Fruit fly (Drosophila melanogaster) whole organism, embryonic: Measurements from ENCODE around the gene CG7328.

Source experiments
- Adf1 ChIP-seq: fragments of 200-800 bp; sonication (Bioruptor generic); IDR thresholded peaks from 2 replicates; pipeline ENCODE4 v1.3.6; 2022; ENCODE audit warnings: missing biosample characterization, missing genetic modification characterization
- CG1024 ChIP-seq: fragments of 200-800 bp; sonication (Bioruptor generic); IDR thresholded peaks from 2 replicates; pipeline ENCODE4 v1.3.6; 2022; ENCODE audit warnings: missing biosample characterization, missing genetic modification characterization
- CG11456 ChIP-seq: fragments of 200-800 bp; sonication (Bioruptor generic); IDR thresholded peaks from 3 replicates; pipeline ENCODE4 v1.3.6; 2022; ENCODE audit warnings: missing biosample characterization, missing genetic modification characterization
- CG11696 ChIP-seq: fragments of 200-800 bp; sonication (Bioruptor generic); IDR thresholded peaks from 2 replicates; pipeline ENCODE4 v1.3.6; 2022; ENCODE audit warnings: missing biosample characterization, missing genetic modification characterization
- CG12391 ChIP-seq: fragments of 200-800 bp; sonication (Bioruptor generic); optimal IDR thresholded peaks from 3 replicates; lab custom pipeline; 2018; ENCODE audit warnings: missing biosample characterization, mild to moderate bottlenecking, missing genetic modification characterization, moderate library complexity
- CG15696 ChIP-seq: fragments of 200-800 bp; sonication (Bioruptor generic); optimal IDR thresholded peaks from 2 replicates; lab custom pipeline; 2019; ENCODE audit warnings: missing biosample characterization, mild to moderate bottlenecking, missing genetic modification characterization, moderate library complexity
- CG16813 ChIP-seq: fragments of 200-800 bp; sonication (Bioruptor generic); IDR thresholded peaks from 3 replicates; pipeline ENCODE4 v1.3.6; 2022; ENCODE audit warnings: missing biosample characterization, missing genetic modification characterization; ENCODE audit not compliant: partially characterized antibody
- CG17802 ChIP-seq: fragments of 200-800 bp; sonication (Bioruptor generic); optimal IDR thresholded peaks from 2 replicates; lab custom pipeline; 2018; ENCODE audit warnings: missing biosample characterization, mild to moderate bottlenecking, missing genetic modification characterization, moderate library complexity
- CG2712 ChIP-seq: fragments of 200-800 bp; optimal IDR thresholded peaks from 3 replicates; lab custom pipeline; 2019; ENCODE audit warnings: missing biosample characterization, mild to moderate bottlenecking, missing genetic modification characterization, moderate library complexity
- CG3726 ChIP-seq: fragments of 200-800 bp; sonication (Bioruptor generic); IDR thresholded peaks from 3 replicates; pipeline ENCODE4, ENCODE4 v1.3.6; 2022; ENCODE audit warnings: missing biosample characterization, missing genetic modification characterization
- CG4328 ChIP-seq: fragments of 200-800 bp; sonication (Bioruptor generic); optimal IDR thresholded peaks from 3 replicates; lab custom pipeline; 2017; ENCODE audit warnings: missing biosample characterization, missing genetic modification reagents, missing genetic modification characterization
- CG5245 ChIP-seq: fragments of 200-800 bp; sonication (Bioruptor generic); optimal IDR thresholded peaks from 3 replicates; lab custom pipeline; 2016; ENCODE audit warnings: missing biosample characterization, missing genetic modification characterization
- CG6254 ChIP-seq: fragments of 200-800 bp; sonication (Bioruptor generic); optimal IDR thresholded peaks from 3 replicates; lab custom pipeline; 2017; ENCODE audit warnings: mild to moderate bottlenecking, missing biosample characterization, missing genetic modification reagents, missing genetic modification characterization
- CG6272 ChIP-seq: fragments of 200-800 bp; sonication (Bioruptor generic); IDR thresholded peaks from 2 replicates; pipeline ENCODE4 v1.3.6; 2022; ENCODE audit warnings: missing biosample characterization, missing genetic modification characterization
- CG6791 ChIP-seq: fragments of 200-800 bp; sonication (Bioruptor generic); IDR thresholded peaks from 3 replicates; pipeline ENCODE4 v1.3.6; 2022; ENCODE audit warnings: missing biosample characterization, missing genetic modification characterization; ENCODE audit not compliant: partially characterized antibody
- CG7786 ChIP-seq: fragments of 200-800 bp; sonication (Bioruptor generic); optimal IDR thresholded peaks from 2 replicates; lab custom pipeline; 2016; ENCODE audit warnings: missing biosample characterization, missing genetic modification characterization
- CG8359 ChIP-seq: fragments of 200-800 bp; sonication (Bioruptor generic); optimal IDR thresholded peaks from 2 replicates; lab custom pipeline; 2017; ENCODE audit warnings: missing biosample characterization, mild to moderate bottlenecking, missing genetic modification characterization, borderline replicate concordance
- CkIIα-i1 ChIP-seq: fragments of 200-800 bp; sonication (Bioruptor generic); IDR thresholded peaks from 2 replicates; pipeline ENCODE4 v1.3.6; 2022; ENCODE audit warnings: missing biosample characterization, missing genetic modification characterization
- Dip3 ChIP-seq: fragments of 200-800 bp; sonication (Bioruptor generic); optimal IDR thresholded peaks from 3 replicates; lab custom pipeline; 2016; ENCODE audit warnings: missing biosample characterization, missing genetic modification characterization
- Fer1 ChIP-seq: fragments of 200-800 bp; sonication (Bioruptor generic); optimal IDR thresholded peaks from 2 replicates; lab custom pipeline; 2017; ENCODE audit warnings: missing biosample characterization, mild to moderate bottlenecking, missing genetic modification characterization
- Hr3 ChIP-seq: fragments of 200-800 bp; sonication (Bioruptor generic); optimal IDR thresholded peaks from 3 replicates; lab custom pipeline; 2016; ENCODE audit warnings: missing biosample characterization, missing genetic modification characterization
- Jarid2 ChIP-seq: fragments of 200-800 bp; sonication (Bioruptor generic); optimal IDR thresholded peaks from 3 replicates; lab custom pipeline; 2017; ENCODE audit warnings: mild to moderate bottlenecking, missing biosample characterization, missing genetic modification reagents, missing genetic modification characterization
- Mrtf ChIP-seq: fragments of 200-800 bp; sonication (Bioruptor generic); IDR thresholded peaks from 3 replicates; pipeline ENCODE4 v1.3.6; 2022; ENCODE audit warnings: missing biosample characterization, missing genetic modification characterization
- Nf-YB ChIP-seq: fragments of 200-800 bp; sonication (Bioruptor generic); optimal IDR thresholded peaks from 3 replicates; lab custom pipeline; 2019; ENCODE audit warnings: missing biosample characterization, mild to moderate bottlenecking, missing genetic modification characterization, moderate library complexity
- Nf-YC ChIP-seq: fragments of 200-800 bp; optimal IDR thresholded peaks from 3 replicates; lab custom pipeline; 2019; ENCODE audit warnings: missing biosample characterization, mild to moderate bottlenecking, missing genetic modification characterization, moderate library complexity
- Ravus ChIP-seq: fragments of 200-800 bp; sonication (Bioruptor generic); IDR thresholded peaks from 2 replicates; pipeline ENCODE4 v1.3.6; 2022; ENCODE audit warnings: missing biosample characterization, missing genetic modification characterization
- Scr ChIP-seq: fragments of 200-800 bp; sonication (Bioruptor generic); IDR thresholded peaks from 2 replicates; pipeline ENCODE4 v1.3.6; 2022; ENCODE audit warnings: missing biosample characterization, missing genetic modification characterization; ENCODE audit not compliant: partially characterized antibody
- Tbp ChIP-seq: fragments of >200 bp; optimal IDR thresholded peaks from 2 replicates; lab custom pipeline; 2018; ENCODE audit warnings: missing biosample characterization, missing genetic modification characterization
- Usf ChIP-seq: fragments of 200-800 bp; sonication (Bioruptor generic); optimal IDR thresholded peaks from 2 replicates; lab custom pipeline; 2017; ENCODE audit warnings: missing genotype, missing biosample characterization, missing genetic modification characterization
- bbx ChIP-seq: fragments of 200-800 bp; sonication (Bioruptor generic); IDR thresholded peaks from 2 replicates; pipeline ENCODE4 v1.3.6; 2022; ENCODE audit warnings: missing biosample characterization, missing genetic modification characterization; ENCODE audit not compliant: partially characterized antibody
- br ChIP-seq: fragments of >200 bp; optimal IDR thresholded peaks from 2 replicates; lab custom pipeline; 2017
- chif ChIP-seq, 2 experiments: fragments of 200-800 bp; sonication (Bioruptor generic); optimal IDR thresholded peaks; 3 replicates each; lab custom pipeline; 2016; ENCODE audit warnings: missing biosample characterization in 2 of 2, missing genetic modification characterization in 2 of 2
- crp ChIP-seq, 2 experiments: fragments of 200-800 bp; sonication (Bioruptor generic); optimal IDR thresholded peaks; 2 replicates in 1 of 2; 3 replicates in 1 of 2; lab custom pipeline; 2017; ENCODE audit warnings: missing biosample characterization in 2 of 2, missing genetic modification characterization in 2 of 2, mild to moderate bottlenecking in 1 of 2, moderate library complexity in 1 of 2
- exex ChIP-seq: fragments of 200-800 bp; sonication (Bioruptor generic); optimal IDR thresholded peaks from 4 replicates; lab custom pipeline; 2018; ENCODE audit warnings: missing biosample characterization, mild to moderate bottlenecking, missing genetic modification characterization, moderate library complexity
- fru ChIP-seq: fragments of >200 bp; optimal IDR thresholded peaks from 2 replicates; lab custom pipeline; 2017
- ftz-f1 ChIP-seq: fragments of 200-800 bp; sonication (Bioruptor generic); optimal IDR thresholded peaks from 2 replicates; lab custom pipeline; 2016; ENCODE audit warnings: missing biosample characterization, missing genetic modification characterization
- gcm2 ChIP-seq: fragments of 200-800 bp; sonication (Bioruptor generic); optimal IDR thresholded peaks from 2 replicates; lab custom pipeline; 2016; ENCODE audit warnings: missing biosample characterization, missing genetic modification characterization
- gro ChIP-seq: fragments of 200-800 bp; sonication (Bioruptor generic); optimal IDR thresholded peaks from 2 replicates; lab custom pipeline; 2016; ENCODE audit warnings: missing biosample characterization, missing genetic modification characterization
- gsb-n ChIP-seq: fragments of 200-800 bp; sonication (Bioruptor generic); optimal IDR thresholded peaks from 3 replicates; lab custom pipeline; 2018; ENCODE audit warnings: missing biosample characterization, mild to moderate bottlenecking, missing genetic modification characterization
- hth ChIP-seq: fragments of >200 bp; optimal IDR thresholded peaks from 2 replicates; lab custom pipeline; 2017; ENCODE audit warnings: inconsistent platforms
- jumu ChIP-seq: fragments of 200-800 bp; sonication (Bioruptor generic); optimal IDR thresholded peaks from 3 replicates; lab custom pipeline; 2016; ENCODE audit warnings: missing biosample characterization, missing genetic modification characterization
- knrl ChIP-seq: fragments of 200-800 bp; sonication (Bioruptor generic); IDR thresholded peaks from 3 replicates; pipeline ENCODE4 v1.3.6; 2022; ENCODE audit warnings: missing biosample characterization, missing genetic modification characterization; ENCODE audit not compliant: partially characterized antibody
- nerfin-2 ChIP-seq: fragments of 200-800 bp; sonication (Bioruptor generic); IDR thresholded peaks from 2 replicates; pipeline ENCODE4 v1.3.6; 2022; ENCODE audit warnings: missing biosample characterization, missing genetic modification characterization; ENCODE audit not compliant: partially characterized antibody
- nom ChIP-seq: fragments of 200-800 bp; sonication (Bioruptor generic); optimal IDR thresholded peaks from 2 replicates; lab custom pipeline; 2017; ENCODE audit warnings: missing biosample characterization, missing genetic modification characterization, mild to moderate bottlenecking, moderate library complexity, missing genetic modification reagents
- otp ChIP-seq: fragments of 200-800 bp; sonication (Bioruptor generic); IDR thresholded peaks from 3 replicates; pipeline ENCODE4, ENCODE4 v1.3.6; 2022; ENCODE audit warnings: missing biosample characterization, missing genetic modification characterization
- pho ChIP-seq: fragments of 200-800 bp; sonication (Bioruptor generic); optimal IDR thresholded peaks from 2 replicates; lab custom pipeline; 2016; ENCODE audit warnings: missing biosample characterization, missing genetic modification characterization
- schlank ChIP-seq: fragments of 200-800 bp; sonication (Bioruptor generic); optimal IDR thresholded peaks from 2 replicates; lab custom pipeline; 2018; ENCODE audit warnings: missing biosample characterization, mild to moderate bottlenecking, missing genetic modification characterization
- ttk ChIP-seq: fragments of 200-800 bp; sonication (Bioruptor generic); IDR thresholded peaks from 2 replicates; pipeline ENCODE4 v2.1.2; 2022; ENCODE audit warnings: missing biosample characterization, missing genetic modification characterization
- tup ChIP-seq: fragments of 200-800 bp; sonication (Bioruptor generic); optimal IDR thresholded peaks from 2 replicates; lab custom pipeline; 2016; ENCODE audit warnings: missing biosample characterization, mild to moderate bottlenecking, missing genetic modification characterization, moderate library complexity
- tx ChIP-seq: fragments of 200-800 bp; sonication (Bioruptor generic); optimal IDR thresholded peaks from 2 replicates; lab custom pipeline; 2016; ENCODE audit warnings: missing biosample characterization, missing genetic modification characterization

The CG7328 gene

dm6 chr3L:20183345-20184088 is 43.1 kb upstream of the CG7328 start (continued):
- TF ChIP-seq br (lab: Kevin White, UChicago) (no peak), otp (GFP tag; lab: Robert Waterston, UW) (no peak), schlank (tag; lab: Kevin White, UChicago) (no peak), CG6272 (GFP tag; lab: Robert Waterston, UW) (no peak), bbx (GFP tag; lab: Robert Waterston, UW) (no peak), nom (GFP tag; lab: Kevin White, UChicago) (no peak), tx (GFP tag; lab: Kevin White, UChicago) (no peak), CG2712 (peak; percentile 72), CG1024 (GFP tag; lab: Robert Waterston, UW) (no peak), Dip3 (GFP tag; lab: Kevin White, UChicago) (peak; percentile 12), Mrtf (GFP tag; lab: Robert Waterston, UW) (0 out of 3 replicates have a peak, but pooled peaks have one; percentile 9), CG6254 (GFP tag; lab: Kevin White, UChicago) (no peak), CG15696 (peak; percentile 38), CG8359 (GFP tag; lab: Kevin White, UChicago) (no peak), gro (GFP tag; lab: Kevin White, UChicago) (no peak), Nf-YB (GFP tag; lab: Kevin White, UChicago) (no peak), CG12391 (peak; percentile 60), Usf (GFP tag; lab: Kevin White, UChicago) (no peak), Tbp (GFP tag; lab: Kevin White, UChicago) (no peak), CG5245 (peak; percentile 1), CG17802 (tag; lab: Kevin White, UChicago) (peak; percentile 36), jumu (GFP tag; lab: Kevin White, UChicago) (no peak), Nf-YC (tag; lab: Kevin White, UChicago) (no peak), Adf1 (0 out of 2 replicates have a peak, but pooled peaks have one; percentile 12), CG4328 (no peak), gcm2 (GFP tag; lab: Kevin White, UChicago) (no peak), pho (GFP tag; lab: Kevin White, UChicago) (no peak), tup (GFP tag; lab: Kevin White, UChicago) (no peak), Jarid2 (GFP tag; lab: Kevin White, UChicago) (no peak), chif (GFP tag; optimal IDR thresholded peaks at IDR 0.05; lab: Kevin White, UChicago) (peak; percentile 39 to 45), crp (GFP tag; optimal IDR thresholded peaks at IDR 0.05; lab: Kevin White, UChicago) (no peak), Scr (GFP tag; lab: Robert Waterston, UW) (no peak), Ravus (no peak; the same call in 1 of the 2 replicates), nerfin-2 (no peak), Hr3 (GFP tag; lab: Kevin White, UChicago) (peak; percentile 52), hth (lab: Kevin White, UChicago) (no peak), exex (no peak), CG11696 (GFP tag; lab: Robert Waterston, UW) (no peak), CkIIα-i1 (no peak), ttk (GFP tag; lab: Robert Waterston, UW) (no peak; the same call in 1 of the 2 replicates), CG16813 (GFP tag; lab: Robert Waterston, UW) (no peak), gsb-n (tag; lab: Kevin White, UChicago) (no peak), CG11456 (GFP tag; lab: Robert Waterston, UW) (peak; percentile 27; the same call in 1 of the 3 replicates), ftz-f1 (GFP tag; lab: Kevin White, UChicago) (no peak), knrl (GFP tag; lab: Robert Waterston, UW) (no peak), CG3726 (GFP tag; lab: Robert Waterston, UW) (no peak), Fer1 (GFP tag; lab: Kevin White, UChicago) (peak; percentile 53), CG6791 (GFP tag; lab: Robert Waterston, UW) (no peak), CG7786 (GFP tag; lab: Kevin White, UChicago) (peak; percentile 30), fru (lab: Kevin White, UChicago) (no peak)
